Fruit fly (Drosophila melanogaster) whole organism, embryonic: ENCODE measurements around the gene Scm.
A peak's percentile ranks its signal among the peaks of the same experiment; 100 is the strongest.

Experiments used
- Antp ChIP-seq: fragments of 200-800 bp; sonication (Bioruptor generic); optimal IDR thresholded peaks from 3 replicates; lab custom pipeline; 2016; ENCODE audit warnings: missing biosample characterization, missing genetic modification characterization
- C15 ChIP-seq: fragments of 200-800 bp; sonication (Bioruptor generic); IDR thresholded peaks from 3 replicates; pipeline ENCODE4 v1.3.6; 2022; ENCODE audit warnings: missing biosample characterization, missing genetic modification characterization
- CG10431 ChIP-seq: fragments of 200-800 bp; sonication (Bioruptor generic); optimal IDR thresholded peaks from 3 replicates; lab custom pipeline; 2018; ENCODE audit warnings: missing biosample characterization, mild to moderate bottlenecking, missing genetic modification characterization
- CG10565 ChIP-seq: fragments of 200-800 bp; sonication (Bioruptor generic); optimal IDR thresholded peaks from 3 replicates; lab custom pipeline; 2016; ENCODE audit warnings: missing biosample characterization, mild to moderate bottlenecking, missing genetic modification characterization
- CG12942 ChIP-seq: fragments of 200-800 bp; sonication (Bioruptor generic); optimal IDR thresholded peaks from 3 replicates; lab custom pipeline; 2016; ENCODE audit warnings: missing biosample characterization, missing genetic modification characterization
- CG13296 ChIP-seq: fragments of 200-800 bp; sonication (Bioruptor generic); optimal IDR thresholded peaks from 3 replicates; lab custom pipeline; 2018; ENCODE audit warnings: missing biosample characterization, mild to moderate bottlenecking, missing genetic modification characterization
- CG13894 ChIP-seq: fragments of 200-800 bp; sonication (Bioruptor generic); optimal IDR thresholded peaks from 3 replicates; lab custom pipeline; 2018; ENCODE audit warnings: missing biosample characterization, mild to moderate bottlenecking, missing genetic modification characterization, moderate library complexity
- CG14667 ChIP-seq: fragments of 200-800 bp; sonication (Bioruptor generic); IDR thresholded peaks from 2 replicates; pipeline ENCODE4 v1.3.6; 2022; ENCODE audit warnings: missing biosample characterization, missing genetic modification characterization
- CG14710 ChIP-seq: fragments of 200-800 bp; sonication (Bioruptor generic); optimal IDR thresholded peaks from 3 replicates; lab custom pipeline; 2019; ENCODE audit warnings: missing biosample characterization, mild to moderate bottlenecking, missing genetic modification characterization, moderate library complexity
- CG15696 ChIP-seq: fragments of 200-800 bp; sonication (Bioruptor generic); optimal IDR thresholded peaks from 2 replicates; lab custom pipeline; 2019; ENCODE audit warnings: missing biosample characterization, mild to moderate bottlenecking, missing genetic modification characterization, moderate library complexity
- CG17385 ChIP-seq: fragments of 200-800 bp; sonication (Bioruptor generic); optimal IDR thresholded peaks from 3 replicates; lab custom pipeline; 2018; ENCODE audit warnings: missing biosample characterization, mild to moderate bottlenecking, missing genetic modification characterization
- CG1792 ChIP-seq: fragments of 200-800 bp; sonication (Bioruptor generic); optimal IDR thresholded peaks from 2 replicates; lab custom pipeline; 2016; ENCODE audit warnings: missing biosample characterization, missing genetic modification characterization
- CG2129 ChIP-seq: fragments of 200-800 bp; sonication (Bioruptor generic); IDR thresholded peaks from 2 replicates; pipeline ENCODE4 v1.3.6; 2022; ENCODE audit warnings: missing biosample characterization, missing genetic modification characterization; ENCODE audit not compliant: partially characterized antibody
- CG3065 ChIP-seq: fragments of 200-800 bp; sonication (Bioruptor generic); optimal IDR thresholded peaks from 2 replicates; lab custom pipeline; 2016; ENCODE audit warnings: missing biosample characterization, missing genetic modification characterization
- CG42726 ChIP-seq: fragments of 200-800 bp; sonication (Bioruptor generic); IDR thresholded peaks from 2 replicates; pipeline ENCODE4 v1.3.6; 2022; ENCODE audit warnings: missing biosample characterization, missing genetic modification characterization; ENCODE audit not compliant: partially characterized antibody
- CG43689 ChIP-seq: fragments of 200-800 bp; sonication (Bioruptor generic); IDR thresholded peaks from 2 replicates; pipeline ENCODE4 v1.3.6; 2022; ENCODE audit warnings: missing biosample characterization, missing genetic modification characterization
- CG6765 ChIP-seq: fragments of 200-800 bp; sonication (Bioruptor generic); optimal IDR thresholded peaks from 3 replicates; lab custom pipeline; 2017; ENCODE audit warnings: missing biosample characterization, mild to moderate bottlenecking, missing genetic modification characterization
- CG6854 ChIP-seq: fragments of 200-800 bp; sonication (Bioruptor generic); optimal IDR thresholded peaks from 3 replicates; lab custom pipeline; 2017; ENCODE audit warnings: missing biosample characterization, mild to moderate bottlenecking, missing genetic modification characterization
- D19B ChIP-seq: fragments of 200-800 bp; sonication (Bioruptor generic); optimal IDR thresholded peaks from 2 replicates; lab custom pipeline; 2017; ENCODE audit warnings: missing biosample characterization, mild to moderate bottlenecking, missing genetic modification characterization
- E2f1 ChIP-seq: fragments of 200-800 bp; sonication (Bioruptor generic); IDR thresholded peaks from 2 replicates; pipeline ENCODE4 v1.3.6; 2022; ENCODE audit warnings: missing biosample characterization, missing genetic modification characterization
- Hey ChIP-seq: fragments of 200-800 bp; sonication (Bioruptor generic); optimal IDR thresholded peaks from 3 replicates; lab custom pipeline; 2018; ENCODE audit warnings: missing biosample characterization, mild to moderate bottlenecking, missing genetic modification characterization
- Hr78 ChIP-seq, 2 experiments: fragments of 200-800 bp in 1 of 2; fragments of >200 bp in 1 of 2; sonication (Bioruptor generic) in 1 of 2; optimal IDR thresholded peaks; 2 replicates each; lab custom pipeline; 2017 to 2019; ENCODE audit warnings: missing biosample characterization in 2 of 2, missing genetic modification characterization in 2 of 2, mild to moderate bottlenecking in 1 of 2, moderate library complexity in 1 of 2
- Jarid2 ChIP-seq: fragments of 200-800 bp; sonication (Bioruptor generic); optimal IDR thresholded peaks from 3 replicates; lab custom pipeline; 2017; ENCODE audit warnings: mild to moderate bottlenecking, missing biosample characterization, missing genetic modification reagents, missing genetic modification characterization
- Lim3 ChIP-seq: fragments of 200-800 bp; sonication (Bioruptor generic); IDR thresholded peaks from 2 replicates; pipeline ENCODE4 v1.3.6; 2022; ENCODE audit warnings: missing biosample characterization, missing genetic modification characterization
- MBD-R2 ChIP-seq: fragments of 200-800 bp; sonication (Bioruptor generic); IDR thresholded peaks from 2 replicates; pipeline ENCODE4 v1.3.6; 2022; ENCODE audit warnings: missing biosample characterization, missing genetic modification characterization
- Meics ChIP-seq: fragments of 200-800 bp; sonication (Bioruptor generic); optimal IDR thresholded peaks from 2 replicates; lab custom pipeline; 2017; ENCODE audit warnings: missing biosample characterization, mild to moderate bottlenecking, missing genetic modification characterization
- NK7.1 ChIP-seq: fragments of 200-800 bp; sonication (Bioruptor generic); optimal IDR thresholded peaks from 3 replicates; lab custom pipeline; 2016; ENCODE audit warnings: missing biosample characterization, missing genetic modification characterization
- Oli ChIP-seq: fragments of 200-800 bp; sonication (Bioruptor generic); optimal IDR thresholded peaks from 2 replicates; lab custom pipeline; 2018; ENCODE audit warnings: missing biosample characterization, mild to moderate bottlenecking, missing genetic modification characterization, moderate library complexity
- Sin3A ChIP-seq: fragments of >200 bp; optimal IDR thresholded peaks from 2 replicates; lab custom pipeline; 2018
- Sox100B ChIP-seq: fragments of 200-800 bp; sonication (Bioruptor generic); optimal IDR thresholded peaks from 3 replicates; lab custom pipeline; 2018; ENCODE audit warnings: missing biosample characterization, mild to moderate bottlenecking, missing genetic modification characterization
- bbx ChIP-seq: fragments of 200-800 bp; sonication (Bioruptor generic); IDR thresholded peaks from 2 replicates; pipeline ENCODE4 v1.3.6; 2022; ENCODE audit warnings: missing biosample characterization, missing genetic modification characterization; ENCODE audit not compliant: partially characterized antibody
- cas ChIP-seq: fragments of 200-800 bp; sonication (Bioruptor generic); IDR thresholded peaks from 2 replicates; pipeline ENCODE4 v1.3.6; 2022; ENCODE audit warnings: missing biosample characterization, missing genetic modification characterization
- cato ChIP-seq: fragments of 200-800 bp; sonication (Bioruptor generic); optimal IDR thresholded peaks from 2 replicates; lab custom pipeline; 2016; ENCODE audit warnings: missing biosample characterization, missing genetic modification characterization, borderline replicate concordance
- ci ChIP-seq: fragments of 200-800 bp; sonication (Bioruptor generic); IDR thresholded peaks from 3 replicates; pipeline ENCODE4 v1.3.6; 2022; ENCODE audit warnings: missing biosample characterization, missing genetic modification characterization
- dan ChIP-seq: fragments of 200-800 bp; sonication (Bioruptor generic); IDR thresholded peaks from 2 replicates; pipeline ENCODE4 v1.3.6; 2022; ENCODE audit warnings: missing biosample characterization, missing genetic modification characterization
- danr ChIP-seq: fragments of 200-800 bp; sonication (Bioruptor generic); IDR thresholded peaks from 2 replicates; pipeline ENCODE4 v1.3.6; 2022; ENCODE audit warnings: missing biosample characterization, missing genetic modification characterization
- esg ChIP-seq: fragments of 200-800 bp; sonication (Bioruptor generic); conservative IDR thresholded peaks from 2 replicates; pipeline ENCODE4 v1.3.6; 2022; ENCODE audit warnings: missing biosample characterization, missing genetic modification characterization
- grn ChIP-seq: fragments of 200-800 bp; sonication (Bioruptor generic); optimal IDR thresholded peaks from 3 replicates; lab custom pipeline; 2017; ENCODE audit warnings: missing biosample characterization, missing genetic modification characterization
- lilli ChIP-seq: fragments of 200-800 bp; sonication (Bioruptor generic); optimal IDR thresholded peaks from 3 replicates; lab custom pipeline; 2016; ENCODE audit warnings: missing biosample characterization, missing genetic modification characterization
- lola ChIP-seq, 3 experiments: fragments of >200 bp in 2 of 3; fragments of 200-800 bp in 1 of 3; sonication (Bioruptor generic) in 1 of 3; optimal IDR thresholded peaks; 2 replicates each; lab custom pipeline; 2017 to 2019; ENCODE audit warnings: missing biosample characterization in 3 of 3, missing genetic modification characterization in 3 of 3, mild to moderate bottlenecking in 1 of 3, moderate library complexity in 1 of 3
- lov ChIP-seq, 2 experiments: fragments of 200-800 bp in 1 of 2; fragments of >200 bp in 1 of 2; sonication (Bioruptor generic) in 1 of 2; IDR thresholded peaks in 1 of 2; optimal IDR thresholded peaks in 1 of 2; 2 replicates in 1 of 2; 3 replicates in 1 of 2; pipeline versions ENCODE4 v1.3.6 to Lab custom; 2017 to 2022; ENCODE audit warnings: missing biosample characterization in 1 of 2, missing genetic modification characterization in 1 of 2
- mam ChIP-seq: fragments of 200-800 bp; sonication (Bioruptor generic); optimal IDR thresholded peaks from 3 replicates; lab custom pipeline; 2016; ENCODE audit warnings: missing biosample characterization, missing genetic modification characterization
- nerfin-2 ChIP-seq: fragments of 200-800 bp; sonication (Bioruptor generic); IDR thresholded peaks from 2 replicates; pipeline ENCODE4 v1.3.6; 2022; ENCODE audit warnings: missing biosample characterization, missing genetic modification characterization; ENCODE audit not compliant: partially characterized antibody
- pzg ChIP-seq: fragments of 200-800 bp; sonication (Bioruptor generic); optimal IDR thresholded peaks from 3 replicates; lab custom pipeline; 2018; ENCODE audit warnings: missing biosample characterization, mild to moderate bottlenecking, missing genetic modification characterization, moderate library complexity
- rib ChIP-seq: fragments of 200-800 bp; sonication (Bioruptor generic); IDR thresholded peaks from 2 replicates; pipeline ENCODE4 v1.3.6; 2022; ENCODE audit warnings: missing biosample characterization, missing genetic modification characterization
- ro ChIP-seq: fragments of 200-800 bp; sonication (Bioruptor generic); IDR thresholded peaks from 2 replicates; pipeline ENCODE4 v1.3.6; 2022; ENCODE audit warnings: missing biosample characterization, missing genetic modification characterization
- sima ChIP-seq: fragments of 200-800 bp; sonication (Bioruptor generic); optimal IDR thresholded peaks from 2 replicates; lab custom pipeline; 2016; ENCODE audit warnings: missing biosample characterization, missing genetic modification characterization
- slbo ChIP-seq: fragments of 200-800 bp; sonication (Bioruptor generic); IDR thresholded peaks from 2 replicates; pipeline ENCODE4 v1.3.6; 2022; ENCODE audit warnings: missing biosample characterization, missing genetic modification characterization
- slp2 ChIP-seq: fragments of 200-800 bp; sonication (Bioruptor generic); optimal IDR thresholded peaks from 2 replicates; lab custom pipeline; 2016; ENCODE audit warnings: missing biosample characterization, missing genetic modification characterization
- sug ChIP-seq: fragments of 200-800 bp; optimal IDR thresholded peaks from 2 replicates; lab custom pipeline; 2019; ENCODE audit warnings: missing biosample characterization, mild to moderate bottlenecking, missing genetic modification characterization, moderate library complexity
- vfl ChIP-seq: fragments of 200-800 bp; sonication (Bioruptor generic); optimal IDR thresholded peaks from 2 replicates; lab custom pipeline; 2016; ENCODE audit warnings: missing biosample characterization, missing genetic modification characterization

Scm gene

DNA sequence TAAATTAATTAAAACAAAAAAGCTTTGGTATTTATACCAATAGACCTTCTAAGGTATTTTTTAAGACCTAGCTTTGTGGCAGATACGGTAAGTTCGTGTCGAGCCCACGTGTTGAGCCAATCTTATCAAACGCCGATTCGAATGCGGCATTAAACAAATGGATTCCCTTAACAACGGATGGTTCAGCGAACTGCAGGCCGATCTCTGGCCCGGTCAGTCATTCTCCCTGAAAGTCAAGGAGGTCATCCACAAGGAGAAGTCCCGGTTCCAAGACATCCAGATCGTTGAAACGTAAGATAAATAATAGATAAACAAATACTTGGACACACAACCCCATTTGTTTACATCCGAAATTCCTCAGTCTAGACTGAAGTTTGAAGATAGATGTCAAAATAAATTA is 5.8 kb downstream of the Scm start, which contains the start of gene SpdS (continued):
- TF ChIP-seq pzg (peak; percentile 35), sima (GFP tag; lab: Kevin White, UChicago) (no peak), CG14710 (no peak), CG15696 (tag; lab: Kevin White, UChicago) (no peak), ro (GFP tag; lab: Robert Waterston, UW) (no peak), ci (GFP tag; lab: Robert Waterston, UW) (no peak), slbo (GFP tag; lab: Robert Waterston, UW) (no peak), dan (GFP tag; lab: Robert Waterston, UW) (no peak), CG12942 (no peak), Hr78 (GFP tag; optimal IDR thresholded peaks at IDR 0.05; lab: Kevin White, UChicago) (no peak), D19B (GFP tag; lab: Kevin White, UChicago) (no peak), lov (optimal IDR thresholded peaks at IDR 0.05; lab: Kevin White, UChicago) (no peak), lov (GFP tag; IDR thresholded peaks at IDR 0.05; lab: Robert Waterston, UW) (no peak), Hey (tag; lab: Kevin White, UChicago) (no peak), Meics (GFP tag; lab: Kevin White, UChicago) (no peak), Antp (no peak), lola (GFP tag; optimal IDR thresholded peaks at IDR 0.05; lab: Kevin White, UChicago) (no peak), vfl (GFP tag; lab: Kevin White, UChicago) (no peak), Jarid2 (no peak), CG10431 (no peak), slp2 (GFP tag; lab: Kevin White, UChicago) (no peak), CG6854 (no peak), CG10565 (no peak), cato (GFP tag; lab: Kevin White, UChicago) (no peak), CG2129 (no peak), CG13296 (GFP tag; lab: Kevin White, UChicago) (peak; percentile 30), rib (GFP tag; lab: Robert Waterston, UW) (no peak), nerfin-2 (GFP tag; lab: Robert Waterston, UW) (no peak), E2f1 (GFP tag; lab: Robert Waterston, UW) (no peak), Lim3 (GFP tag; lab: Robert Waterston, UW) (no peak), grn (GFP tag; lab: Kevin White, UChicago) (no peak), CG43689 (GFP tag; lab: Robert Waterston, UW) (no peak), CG14667 (no peak), CG13894 (tag; lab: Kevin White, UChicago) (no peak), CG6765 (GFP tag; lab: Kevin White, UChicago) (no peak), cas (GFP tag; lab: Robert Waterston, UW) (no peak), Sox100B (no peak), danr (no peak), NK7.1 (GFP tag; lab: Kevin White, UChicago) (no peak), CG1792 (GFP tag; lab: Kevin White, UChicago) (no peak), Sin3A (lab: Kevin White, UChicago) (no peak), C15 (GFP tag; lab: Robert Waterston, UW) (no peak), lilli (GFP tag; lab: Kevin White, UChicago) (no peak), CG3065 (no peak), mam (GFP tag; lab: Kevin White, UChicago) (no peak), bbx (GFP tag; lab: Robert Waterston, UW) (no peak), CG42726 (GFP tag; lab: Robert Waterston, UW) (no peak), CG17385 (peak; percentile 5), esg (no peak), Oli (tag; lab: Kevin White, UChicago) (no peak), MBD-R2 (GFP tag; lab: Robert Waterston, UW) (0 out of 2 replicates have a peak, but pooled peaks have one; percentile 18), sug (peak; percentile 10)
